Worm (Caenorhabditis elegans) whole organism, L4 larva: ENCODE results near the gene try-1.

Experiments
- F44E2.7 ChIP-seq: fragments of 200-800 bp; sonication (Bioruptor generic); IDR thresholded peaks from 2 replicates; pipeline ENCODE4 v2.1.2; 2022; ENCODE audit warnings: missing genetic modification characterization, missing compliant biosample characterization
- F49E8.2 ChIP-seq: sonication (generic microtip); optimal IDR thresholded peaks from 2 replicates; lab custom pipeline; 2016; ENCODE audit warnings: missing compliant biosample characterization, mild to moderate bottlenecking, missing genetic modification characterization, borderline replicate concordance
- R02D3.7 ChIP-seq: fragments of 150-350 bp; sonication (generic microtip); optimal IDR thresholded peaks from 3 replicates; lab custom pipeline; 2014; ENCODE audit warnings: missing biosample characterization, missing genetic modification characterization
- T20F7.1 ChIP-seq: fragments of 200-800 bp; sonication (Bioruptor generic); optimal IDR thresholded peaks from 2 replicates; lab custom pipeline; 2018; ENCODE audit warnings: mild to moderate bottlenecking, missing genetic modification characterization, missing compliant biosample characterization
- Y75B8A.6 ChIP-seq: fragments of 200-800 bp; sonication (Bioruptor generic); IDR thresholded peaks from 2 replicates; pipeline ENCODE4 v1.3.6; 2022; ENCODE audit warnings: missing genetic modification reagents, missing genetic modification characterization, missing compliant biosample characterization
- ama-1 ChIP-seq: fragments of 150-350 bp; optimal IDR thresholded peaks from 2 replicates; lab custom pipeline; 2014; ENCODE audit warnings: inconsistent platforms, mixed read lengths
- arid-1 ChIP-seq: fragments of 200-800 bp; sonication (Bioruptor generic); conservative IDR thresholded peaks from 2 replicates; pipeline ENCODE4 v1.3.6; 2022; ENCODE audit warnings: missing genetic modification reagents, missing genetic modification characterization, missing compliant biosample characterization
- attf-4 ChIP-seq: sonication (generic microtip); optimal IDR thresholded peaks from 3 replicates; lab custom pipeline; 2017; ENCODE audit warnings: missing biosample characterization, missing genetic modification characterization
- ceh-62 ChIP-seq: sonication (generic microtip); optimal IDR thresholded peaks from 2 replicates; lab custom pipeline; 2017; ENCODE audit warnings: missing biosample characterization, missing genetic modification characterization
- cey-2 ChIP-seq: sonication (generic microtip); optimal IDR thresholded peaks from 3 replicates; lab custom pipeline; 2017; ENCODE audit warnings: missing genetic modification characterization, mild to moderate bottlenecking, missing compliant biosample characterization, antibody characterized with exemption, borderline replicate concordance; ENCODE audit not compliant: insufficient read depth
- daf-12 ChIP-seq: fragments of 150-350 bp; optimal IDR thresholded peaks from 2 replicates; lab custom pipeline; 2014; ENCODE audit warnings: missing biosample characterization, missing genetic modification reagents, missing genetic modification characterization
- daf-19 ChIP-seq: fragments of 200-800 bp; sonication (Bioruptor generic); conservative IDR thresholded peaks from 2 replicates; pipeline ENCODE4 v1.3.6; 2022; ENCODE audit warnings: missing genetic modification characterization, missing compliant biosample characterization
- daf-8 ChIP-seq: fragments of 200-800 bp; sonication (Bioruptor generic); IDR thresholded peaks from 2 replicates; pipeline ENCODE4 v1.3.6; 2022; ENCODE audit warnings: missing genetic modification characterization, missing compliant biosample characterization
- dmd-6 ChIP-seq: fragments of 200-800 bp; sonication (Bioruptor generic); IDR thresholded peaks from 2 replicates; pipeline ENCODE4 v1.3.6; 2022; ENCODE audit warnings: missing genetic modification reagents, missing genetic modification characterization, missing compliant biosample characterization
- dmd-9 ChIP-seq: fragments of 200-800 bp; sonication (Bioruptor generic); IDR thresholded peaks from 2 replicates; pipeline ENCODE4 v1.3.6; 2022; ENCODE audit warnings: missing genetic modification reagents, missing genetic modification characterization, missing compliant biosample characterization
- dpl-1 ChIP-seq: fragments of 150-350 bp; optimal IDR thresholded peaks from 2 replicates; lab custom pipeline; 2014; ENCODE audit warnings: missing biosample characterization, missing genetic modification reagents, missing genetic modification characterization
- duxl-1 ChIP-seq: sonication (generic microtip); optimal IDR thresholded peaks from 2 replicates; lab custom pipeline; 2016; ENCODE audit warnings: mild to moderate bottlenecking, missing genetic modification characterization, moderate library complexity, missing compliant biosample characterization; ENCODE audit not compliant: poor library complexity
- fos-1 ChIP-seq: fragments of 150-350 bp; optimal IDR thresholded peaks from 2 replicates; lab custom pipeline; 2014; ENCODE audit warnings: missing biosample characterization, missing genetic modification characterization
- hlh-11 ChIP-seq: fragments of 200-800 bp; sonication (Bioruptor generic); optimal IDR thresholded peaks from 2 replicates; lab custom pipeline; 2018; ENCODE audit warnings: mild to moderate bottlenecking, missing genetic modification characterization, missing compliant biosample characterization
- hlh-30 ChIP-seq: sonication (generic microtip); optimal IDR thresholded peaks from 2 replicates; lab custom pipeline; 2017; ENCODE audit warnings: antibody characterized with exemption, mild to moderate bottlenecking, missing genetic modification characterization, missing compliant biosample characterization; ENCODE audit not compliant: insufficient read depth
- jun-1 ChIP-seq: fragments of 150-350 bp; optimal IDR thresholded peaks from 2 replicates; lab custom pipeline; 2014; ENCODE audit warnings: missing biosample characterization, missing genetic modification reagents, missing genetic modification characterization
- lin-29 ChIP-seq: fragments of 200-800 bp; sonication (Bioruptor generic); IDR thresholded peaks from 2 replicates; pipeline ENCODE4 v1.3.6; 2022; ENCODE audit warnings: missing genetic modification reagents, missing genetic modification characterization, missing compliant biosample characterization
- lin-38 ChIP-seq: fragments of 200-800 bp; sonication (Bioruptor generic); IDR thresholded peaks from 2 replicates; pipeline ENCODE4 v1.3.6; 2022; ENCODE audit warnings: missing genetic modification reagents, missing genetic modification characterization, missing compliant biosample characterization
- lin-39 ChIP-seq: fragments of 150-350 bp; optimal IDR thresholded peaks from 2 replicates; lab custom pipeline; 2014; ENCODE audit warnings: missing biosample characterization, missing genetic modification reagents, missing genetic modification characterization
- madf-5 ChIP-seq, 2 experiments: fragments of 200-800 bp; sonication (Bioruptor generic); IDR thresholded peaks; 2 replicates each; pipeline ENCODE4 v1.3.6; 2022; ENCODE audit warnings: missing compliant biosample characterization in 2 of 2, missing genetic modification characterization in 2 of 2
- madf-9 ChIP-seq: fragments of 200-800 bp; sonication (Bioruptor generic); conservative IDR thresholded peaks from 2 replicates; pipeline ENCODE4 v1.3.6; 2022; ENCODE audit warnings: missing genetic modification reagents, missing genetic modification characterization, missing compliant biosample characterization
- mdt-29 ChIP-seq: fragments of 200-800 bp; sonication (Bioruptor generic); IDR thresholded peaks from 2 replicates; pipeline ENCODE4 v1.3.6; 2022; ENCODE audit warnings: missing genetic modification reagents, missing genetic modification characterization, missing compliant biosample characterization
- mep-1 ChIP-seq: fragments of 150-350 bp; sonication (generic microtip); optimal IDR thresholded peaks from 3 replicates; lab custom pipeline; 2014; ENCODE audit warnings: missing biosample characterization, missing genetic modification characterization
- mes-2 ChIP-seq: sonication (generic microtip); optimal IDR thresholded peaks from 2 replicates; lab custom pipeline; 2016; ENCODE audit warnings: missing genotype, mild to moderate bottlenecking, missing genetic modification characterization, missing compliant biosample characterization; ENCODE audit not compliant: poor library complexity, severe bottlenecking
- mxl-2 ChIP-seq: fragments of 200-800 bp; sonication (Bioruptor generic); conservative IDR thresholded peaks from 2 replicates; pipeline ENCODE4 v1.3.6; 2022; ENCODE audit warnings: missing genetic modification reagents, missing genetic modification characterization, missing compliant biosample characterization
- mxl-3 ChIP-seq: fragments of 200-800 bp; sonication (Bioruptor generic); optimal IDR thresholded peaks from 2 replicates; lab custom pipeline; 2018; ENCODE audit warnings: mild to moderate bottlenecking, missing genetic modification characterization, missing compliant biosample characterization
- nhr-10 ChIP-seq: fragments of 150-350 bp; optimal IDR thresholded peaks from 2 replicates; lab custom pipeline; 2014; ENCODE audit warnings: missing biosample characterization, missing genetic modification characterization
- nhr-102 ChIP-seq: sonication (generic microtip); optimal IDR thresholded peaks from 2 replicates; lab custom pipeline; 2016; ENCODE audit warnings: mild to moderate bottlenecking, missing genetic modification characterization, moderate library complexity, missing compliant biosample characterization
- nhr-11 ChIP-seq: fragments of 150-350 bp; optimal IDR thresholded peaks from 2 replicates; lab custom pipeline; 2014; ENCODE audit warnings: missing biosample characterization, missing genetic modification characterization
- nhr-237 ChIP-seq: sonication (generic microtip); optimal IDR thresholded peaks from 2 replicates; lab custom pipeline; 2017; ENCODE audit warnings: missing biosample characterization, missing genetic modification characterization
- nhr-48 ChIP-seq: sonication (generic microtip); optimal IDR thresholded peaks from 2 replicates; lab custom pipeline; 2016; ENCODE audit warnings: mild to moderate bottlenecking, missing genetic modification characterization, missing compliant biosample characterization
- nhr-6 ChIP-seq: fragments of 150-350 bp; optimal IDR thresholded peaks from 2 replicates; lab custom pipeline; 2014; ENCODE audit warnings: missing biosample characterization, missing genetic modification characterization
- nhr-76 ChIP-seq: fragments of 150-350 bp; optimal IDR thresholded peaks from 2 replicates; lab custom pipeline; 2014; ENCODE audit warnings: missing biosample characterization, missing genetic modification characterization
- pha-4 ChIP-seq, 2 experiments: fragments of 150-350 bp in 1 of 2; fragments of 200-800 bp in 1 of 2; sonication (Bioruptor generic) in 1 of 2; IDR thresholded peaks in 1 of 2; optimal IDR thresholded peaks in 1 of 2; 2 replicates each; pipeline versions ENCODE4 v1.3.6 to Lab custom; 2014 to 2022; ENCODE audit warnings: missing genetic modification characterization in 2 of 2, missing genetic modification reagents in 2 of 2, missing biosample characterization in 1 of 2, missing compliant biosample characterization in 1 of 2
- php-3 ChIP-seq: fragments of 200-800 bp; sonication (Bioruptor generic); IDR thresholded peaks from 2 replicates; pipeline ENCODE4 v1.3.6; 2022; ENCODE audit warnings: missing genetic modification reagents, missing genetic modification characterization, missing compliant biosample characterization
- rbr-2 ChIP-seq: sonication (generic microtip); optimal IDR thresholded peaks from 2 replicates; lab custom pipeline; 2016; ENCODE audit warnings: missing genotype, missing genetic modification characterization, missing compliant biosample characterization
- sdz-12 ChIP-seq: fragments of 200-800 bp; sonication (Bioruptor generic); optimal IDR thresholded peaks from 2 replicates; lab custom pipeline; 2018; ENCODE audit warnings: mild to moderate bottlenecking, missing genetic modification characterization, missing compliant biosample characterization
- snpc-1.2 ChIP-seq: fragments of 200-800 bp; sonication (Bioruptor generic); IDR thresholded peaks from 2 replicates; pipeline ENCODE4 v1.3.6; 2022; ENCODE audit warnings: missing genetic modification reagents, missing genetic modification characterization, missing compliant biosample characterization
- snpc-4 ChIP-seq: fragments of 150-350 bp; optimal IDR thresholded peaks from 2 replicates; lab custom pipeline; 2014; ENCODE audit warnings: missing biosample characterization, missing genetic modification characterization
- spr-1 ChIP-seq: sonication (generic microtip); optimal IDR thresholded peaks from 2 replicates; lab custom pipeline; 2016; ENCODE audit warnings: mild to moderate bottlenecking, missing genetic modification characterization, missing compliant biosample characterization
- tag-97 ChIP-seq: fragments of 200-800 bp; sonication (Bioruptor generic); IDR thresholded peaks from 2 replicates; pipeline ENCODE4 v1.3.6; 2022; ENCODE audit warnings: missing genetic modification characterization, missing compliant biosample characterization
- unc-39 ChIP-seq: sonication (generic microtip); optimal IDR thresholded peaks from 2 replicates; lab custom pipeline; 2017; ENCODE audit warnings: missing biosample characterization, missing genetic modification characterization
- zfp-2 ChIP-seq: sonication (generic microtip); optimal IDR thresholded peaks from 2 replicates; lab custom pipeline; 2016; ENCODE audit warnings: mild to moderate bottlenecking, missing genetic modification characterization, missing compliant biosample characterization
- zip-11 ChIP-seq: fragments of 200-800 bp; sonication (Bioruptor generic); IDR thresholded peaks from 2 replicates; pipeline ENCODE4 v1.3.6; 2022; ENCODE audit warnings: missing genetic modification characterization, missing compliant biosample characterization
- ztf-7 ChIP-seq: fragments of 150-350 bp; optimal IDR thresholded peaks from 2 replicates; lab custom pipeline; 2014; ENCODE audit warnings: missing biosample characterization, missing genetic modification characterization

The try-1 gene

DNA sequence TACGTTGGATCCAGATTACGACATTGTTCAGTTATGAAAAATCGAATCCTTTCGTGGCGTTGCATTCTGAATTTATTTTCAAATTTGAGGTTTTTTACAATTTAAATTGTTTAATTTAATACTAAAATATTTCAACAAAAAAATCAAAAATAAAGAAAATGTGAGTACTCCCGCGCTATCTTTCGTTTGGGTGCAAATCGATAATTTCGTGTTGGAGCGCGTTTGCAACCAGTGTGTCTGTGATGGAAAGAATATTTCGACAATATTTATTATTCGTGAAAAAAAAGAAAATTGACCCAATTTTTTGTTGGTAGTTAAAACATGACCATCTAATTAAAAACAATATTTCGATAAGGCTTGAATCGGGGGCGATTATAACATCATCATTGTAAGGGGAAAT lies 47.3 kb downstream of the try-1 start, which contains the start of gene R05F9.9 (continued):
- TF ChIP-seq nhr-102 (tag; lab: Kevin White, UChicago) (peak; percentile 16), F49E8.2 (tag; lab: Kevin White, UChicago) (peak; percentile 0), attf-4 (tag; lab: Kevin White, UChicago) (no peak), madf-9 (GFP tag; lab: Robert Waterston, UW) (no peak), cey-2 (no peak), unc-39 (no peak), lin-38 (GFP tag; lab: Robert Waterston, UW) (peak; percentile 77), nhr-6 (tag; lab: Kevin White, UChicago) (no peak), hlh-11 (tag; lab: Kevin White, UChicago) (peak; percentile 5), jun-1 (tag; lab: Kevin White, UChicago) (no peak), php-3 (GFP tag; lab: Robert Waterston, UW) (no peak), Y75B8A.6 (GFP tag; lab: Robert Waterston, UW) (no peak), snpc-4 (tag; lab: Kevin White, UChicago) (no peak), dpl-1 (GFP tag; lab: Kevin White, UChicago) (peak; percentile 54), F44E2.7 (GFP tag; lab: Robert Waterston, UW) (no peak), nhr-48 (peak; percentile 1), ama-1 (lab: Kevin White, UChicago) (peak; percentile 62), tag-97 (no peak), mdt-29 (no peak), mxl-3 (GFP tag; lab: Kevin White, UChicago) (no peak), pha-4 (GFP tag; IDR thresholded peaks at IDR 0.05; lab: Robert Waterston, UW) (peak; percentile 22; the same call in 1 of the 2 replicates), pha-4 (tag; optimal IDR thresholded peaks at IDR 0.05; lab: Kevin White, UChicago) (no peak), sdz-12 (GFP tag; lab: Kevin White, UChicago) (no peak), T20F7.1 (GFP tag; lab: Kevin White, UChicago) (peak; percentile 66), madf-5 (GFP tag; IDR thresholded peaks at IDR 0.05; lab: Robert Waterston, UW) (no peak), R02D3.7 (no peak), mep-1 (tag; lab: Kevin White, UChicago) (peak; percentile 70), zip-11 (GFP tag; lab: Robert Waterston, UW) (no peak), duxl-1 (no peak), snpc-1.2 (GFP tag; lab: Robert Waterston, UW) (no peak), daf-8 (no peak), dmd-9 (no peak), arid-1 (GFP tag; lab: Robert Waterston, UW) (0 out of 2 replicates have a peak, but pooled peaks have one; percentile 10), daf-19 (GFP tag; lab: Robert Waterston, UW) (0 out of 2 replicates have a peak, but pooled peaks have one; percentile 33), fos-1 (no peak), nhr-76 (tag; lab: Kevin White, UChicago) (no peak), hlh-30 (tag; lab: Kevin White, UChicago) (peak; percentile 43), lin-39 (no peak), nhr-237 (tag; lab: Kevin White, UChicago) (no peak), ztf-7 (tag; lab: Kevin White, UChicago) (no peak), lin-29 (GFP tag; lab: Robert Waterston, UW) (no peak), dmd-6 (GFP tag; lab: Robert Waterston, UW) (no peak), mes-2 (tag; lab: Kevin White, UChicago) (peak; percentile 68), daf-12 (tag; lab: Kevin White, UChicago) (no peak), rbr-2 (peak; percentile 27), zfp-2 (tag; lab: Kevin White, UChicago) (no peak), spr-1 (tag; lab: Kevin White, UChicago) (peak; percentile 28), nhr-10 (tag; lab: Kevin White, UChicago) (no peak), ceh-62 (tag; lab: Kevin White, UChicago) (no peak), nhr-11 (tag; lab: Kevin White, UChicago) (no peak), mxl-2 (GFP tag; lab: Robert Waterston, UW) (no peak)
